Worm (Caenorhabditis elegans): Measurements from ENCODE around the gene col-118.

DNA sequence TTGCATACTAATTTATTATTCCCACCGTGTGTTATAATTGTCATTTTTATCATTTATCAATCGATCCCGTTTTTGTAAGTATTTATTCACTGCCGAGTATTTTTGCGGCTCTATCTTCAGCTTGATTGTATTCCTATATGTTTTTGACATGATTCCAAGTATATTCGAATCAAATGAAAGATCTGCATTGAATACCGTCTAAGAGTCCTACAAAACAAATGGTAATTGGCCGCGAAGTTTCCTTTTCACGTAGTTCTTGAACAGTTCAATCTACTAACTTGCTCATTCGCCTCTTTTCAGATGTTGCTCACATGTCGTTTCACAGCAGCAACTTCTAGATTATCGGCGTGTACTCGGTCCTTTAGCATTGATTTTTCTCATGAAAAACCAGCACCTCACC lies 44.5 kb downstream of the col-118 start, which contains the start of gene C27B7.2:
- no peak for TF ChIP-seq odd-2 (tag; optimal IDR thresholded peaks at IDR 0.05)
- TF ChIP-seq ceh-19 (GFP tag; optimal IDR thresholded peaks at IDR 0.05): no peak
- TF ChIP-seq ceh-24 (tag; optimal IDR thresholded peaks at IDR 0.05): no peak
